Worm (Caenorhabditis elegans): Measurements from ENCODE around the gene asp-2.

DNA sequence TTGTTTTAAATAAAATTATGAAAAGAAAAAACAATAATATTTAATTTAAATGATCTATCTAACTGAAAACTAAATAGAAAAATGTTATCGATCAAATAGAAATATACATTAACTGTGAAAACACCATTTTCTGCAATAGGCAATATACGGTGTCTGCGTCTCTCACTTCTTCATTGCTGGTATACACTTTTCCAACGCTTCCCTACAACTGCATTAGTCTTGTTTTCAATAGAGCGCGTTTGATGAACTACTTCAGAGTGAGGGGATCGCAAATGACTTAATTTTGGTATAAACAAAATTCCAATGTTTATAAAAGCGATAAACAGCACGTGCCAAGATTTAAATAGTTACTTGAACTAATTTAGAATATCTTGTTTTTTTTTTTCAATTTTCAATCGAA, 9.6 kb downstream of the asp-2 start:
- TF ChIP-seq zag-1 (tag; optimal IDR thresholded peaks at IDR 0.05) (no peak), C16A3.4 (tag; optimal IDR thresholded peaks at IDR 0.05) (peak; percentile 73), nhr-12 (tag; optimal IDR thresholded peaks at IDR 0.05) (no peak), unc-62 (GFP tag; optimal IDR thresholded peaks at IDR 0.05) (no peak), nhr-237 (tag; optimal IDR thresholded peaks at IDR 0.05) (no peak), Y116A8C.19 (tag; optimal IDR thresholded peaks at IDR 0.05; ENCODE audit: borderline replicate concordance) (no peak), irx-1 (tag; optimal IDR thresholded peaks at IDR 0.05) (no peak), pag-3 (tag; optimal IDR thresholded peaks at IDR 0.05; ENCODE audit: borderline replicate concordance, insufficient read depth) (no peak), fos-1 (tag; optimal IDR thresholded peaks at IDR 0.05) (peak; percentile 4), ztf-11 (tag; optimal IDR thresholded peaks at IDR 0.05) (no peak), pax-3 (tag; optimal IDR thresholded peaks at IDR 0.05) (no peak), elt-3 (tag; optimal IDR thresholded peaks at IDR 0.05) (peak in 1 of 6 experiments; percentile 48)

All from whole organism, L1 larva.